Fruit fly (Drosophila melanogaster): ENCODE data around the gene dgt1.

dgt1 gene

DNA sequence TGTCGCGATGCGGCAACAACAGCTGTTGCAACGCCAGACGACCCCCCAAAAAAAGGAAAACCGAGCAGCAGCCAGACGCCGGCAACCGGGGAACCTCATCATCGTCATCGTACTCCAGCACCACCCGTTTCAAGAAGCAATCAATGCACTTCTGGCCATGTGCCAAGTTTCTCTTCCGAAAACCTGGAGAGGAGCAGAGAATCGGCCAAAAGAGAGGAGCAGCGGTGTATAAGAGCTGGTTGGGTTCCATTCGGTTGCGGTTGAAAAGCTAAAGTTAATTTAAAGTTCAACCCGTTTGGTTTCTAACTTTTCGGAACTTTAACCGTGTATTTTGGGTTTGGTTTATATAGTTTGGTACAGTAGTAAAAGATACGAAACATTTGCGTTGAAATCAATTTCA is 18.9 kb upstream of the dgt1 start:
- TF ChIP-seq fru (GFP tag; optimal IDR thresholded peaks at IDR 0.05) = no peak
- TF ChIP-seq h (GFP tag; optimal IDR thresholded peaks at IDR 0.05) = no peak
- TF ChIP-seq CG9705 (GFP tag; optimal IDR thresholded peaks at IDR 0.05) = no peak
- peak; percentile 60 to 78 for TF ChIP-seq dl (GFP tag; optimal IDR thresholded peaks at IDR 0.05; ENCODE audit: insufficient read depth in 1 of 2, partially characterized antibody in 2 of 2)
- TF ChIP-seq CG32264 (GFP tag; optimal IDR thresholded peaks at IDR 0.05) = no peak
- TF ChIP-seq GATAd (GFP tag; optimal IDR thresholded peaks at IDR 0.05) = no peak
- no peak for TF ChIP-seq Dfd (GFP tag; optimal IDR thresholded peaks at IDR 0.05)
- TF ChIP-seq sv (GFP tag; optimal IDR thresholded peaks at IDR 0.05) = no peak
- no peak for TF ChIP-seq Abd-B (GFP tag; optimal IDR thresholded peaks at IDR 0.05)
- no peak for TF ChIP-seq Hr83 (GFP tag; optimal IDR thresholded peaks at IDR 0.05; ENCODE audit: poor library complexity, severe bottlenecking)
- peak; percentile 84 for TF ChIP-seq Dif (GFP tag; optimal IDR thresholded peaks at IDR 0.05; ENCODE audit: partially characterized antibody)
- TF ChIP-seq Hr78 (GFP tag; optimal IDR thresholded peaks at IDR 0.05) = no peak
- TF ChIP-seq Myc (optimal IDR thresholded peaks at IDR 0.05) = no peak
- TF ChIP-seq dsf (GFP tag; optimal IDR thresholded peaks at IDR 0.05; ENCODE audit: borderline replicate concordance) = no peak

DNA sequence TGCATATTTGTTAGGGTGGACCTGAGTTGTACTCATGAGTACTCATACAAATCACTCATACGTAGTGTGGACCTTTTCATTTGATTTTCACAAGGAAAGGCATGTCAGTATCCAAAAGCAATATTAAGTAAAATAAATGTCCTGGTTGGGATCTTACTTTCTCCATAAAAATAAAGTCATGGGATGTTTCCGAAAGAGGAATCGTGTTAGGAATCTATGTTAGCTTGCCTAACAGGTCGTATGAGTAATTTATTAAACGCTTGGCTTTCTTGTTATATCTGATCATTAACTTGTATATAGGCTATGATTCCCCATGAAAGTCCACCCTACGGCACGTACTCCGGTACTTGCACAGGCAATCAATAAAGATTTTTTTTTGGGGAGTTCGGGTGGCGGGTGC is 18.5 kb upstream of the dgt1 start:
- TF ChIP-seq HLH106 (tag; optimal IDR thresholded peaks at IDR 0.05) (peak; percentile 42), fru (GFP tag; optimal IDR thresholded peaks at IDR 0.05) (peak; percentile 57), Jra (GFP tag; optimal IDR thresholded peaks at IDR 0.05) (no peak), usp (GFP tag; optimal IDR thresholded peaks at IDR 0.05) (no peak), rgr (GFP tag; optimal IDR thresholded peaks at IDR 0.05) (peak; percentile 38), foxo (GFP tag; optimal IDR thresholded peaks at IDR 0.05) (peak in 1 of 2 experiments; percentile 65), h (GFP tag; optimal IDR thresholded peaks at IDR 0.05) (peak; percentile 44), ey (GFP tag; optimal IDR thresholded peaks at IDR 0.05) (peak; percentile 53), Hnf4 (GFP tag; optimal IDR thresholded peaks at IDR 0.05) (peak; percentile 39), OdsH (GFP tag; optimal IDR thresholded peaks at IDR 0.05) (peak; percentile 12), brk (GFP tag; optimal IDR thresholded peaks at IDR 0.05) (no peak), jim (GFP tag; optimal IDR thresholded peaks at IDR 0.05) (no peak), Sp1 (GFP tag; optimal IDR thresholded peaks at IDR 0.05) (peak; percentile 42), br (GFP tag; optimal IDR thresholded peaks at IDR 0.05) (peak; percentile 54)

DNA sequence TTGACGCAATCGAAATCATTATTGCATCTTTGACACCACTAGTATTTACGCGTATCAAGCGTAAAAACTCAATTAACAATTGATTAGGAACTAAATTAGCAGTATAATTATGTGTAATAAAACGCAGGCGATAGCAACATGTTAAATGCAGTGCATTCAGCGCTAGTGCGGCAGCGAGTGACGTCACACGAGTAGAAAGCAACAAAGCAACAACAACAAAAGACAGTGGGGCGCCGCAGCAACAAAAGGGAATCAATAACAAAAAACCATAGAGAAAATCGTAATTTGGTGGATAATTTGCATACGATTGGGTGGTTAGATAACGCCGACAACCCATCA is 12.0 kb upstream of the dgt1 start, which contains the start of gene CG34133:
CG34133 (plus strand) TSS at position 16 of the 339 bp plus-strand sequence.
- no peak for TF ChIP-seq woc (GFP tag; optimal IDR thresholded peaks at IDR 0.05)
- TF ChIP-seq Hr78 (GFP tag; optimal IDR thresholded peaks at IDR 0.05) = no peak
- TF ChIP-seq N (GFP tag; optimal IDR thresholded peaks at IDR 0.05) = no peak
- no peak for TF ChIP-seq Rel (GFP tag; optimal IDR thresholded peaks at IDR 0.05)
- no peak for TF ChIP-seq Rel (tag; optimal IDR thresholded peaks at IDR 0.05)
- no peak for TF ChIP-seq Vsx2 (GFP tag; optimal IDR thresholded peaks at IDR 0.05; ENCODE audit: partially characterized antibody)
- no peak for TF ChIP-seq OdsH (GFP tag; optimal IDR thresholded peaks at IDR 0.05)
- no peak for TF ChIP-seq GATAd (GFP tag; optimal IDR thresholded peaks at IDR 0.05)
- no peak for TF ChIP-seq br (GFP tag; optimal IDR thresholded peaks at IDR 0.05)
- no peak for TF ChIP-seq Myc (optimal IDR thresholded peaks at IDR 0.05)
- no peak for TF ChIP-seq tai (GFP tag; optimal IDR thresholded peaks at IDR 0.05)
- no peak for TF ChIP-seq usp (GFP tag; optimal IDR thresholded peaks at IDR 0.05)
- TF ChIP-seq dmrt93B (GFP tag; optimal IDR thresholded peaks at IDR 0.05) = no peak

DNA sequence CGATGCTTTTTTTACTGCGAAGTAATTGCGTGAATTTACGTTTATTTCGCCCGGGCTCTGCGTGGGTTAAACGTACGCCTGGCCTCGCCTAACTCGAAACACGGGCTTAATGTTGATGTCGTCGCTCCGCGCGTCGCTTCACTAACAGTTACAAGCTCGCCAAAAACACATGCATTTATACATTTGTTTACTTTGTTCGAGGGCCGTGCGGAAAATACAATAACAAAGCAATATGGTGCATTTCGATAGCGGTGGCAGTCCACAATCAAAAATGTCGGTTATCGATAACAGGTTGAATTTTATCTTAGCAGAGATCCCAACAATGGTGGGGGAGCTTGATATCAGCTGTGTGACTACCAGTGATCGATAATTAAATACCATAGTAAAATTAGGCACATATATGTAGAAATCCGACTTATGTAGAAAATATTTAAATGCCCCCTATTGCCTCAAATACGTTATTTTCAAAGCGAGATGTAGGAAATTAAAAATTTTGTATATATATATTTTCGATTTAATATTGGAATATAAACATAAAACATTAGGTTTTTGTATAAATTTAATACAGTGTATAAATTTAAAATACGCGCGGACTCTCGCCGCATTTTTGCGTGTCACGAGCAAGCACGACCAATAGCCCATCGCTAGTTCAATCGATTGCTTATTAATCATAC is 11.5 kb upstream of the dgt1 start, which contains the start of gene Zip99C:
Zip99C (minus strand) TSS at position 220 of the 674 bp plus-strand sequence.
- TF ChIP-seq Myc (optimal IDR thresholded peaks at IDR 0.05) (no peak), br (GFP tag; optimal IDR thresholded peaks at IDR 0.05) (no peak), tai (GFP tag; optimal IDR thresholded peaks at IDR 0.05) (no peak), jim (GFP tag; optimal IDR thresholded peaks at IDR 0.05) (no peak), HLH106 (tag; optimal IDR thresholded peaks at IDR 0.05) (peak; percentile 41), sage (GFP tag; optimal IDR thresholded peaks at IDR 0.05) (peak; percentile 62), sv (GFP tag; optimal IDR thresholded peaks at IDR 0.05) (peak; percentile 27), fru (GFP tag; optimal IDR thresholded peaks at IDR 0.05) (peak; percentile 34), woc (GFP tag; optimal IDR thresholded peaks at IDR 0.05) (peak; percentile 32), rgr (GFP tag; optimal IDR thresholded peaks at IDR 0.05) (no peak), Mio (GFP tag; optimal IDR thresholded peaks at IDR 0.05) (no peak), Rel (GFP tag; optimal IDR thresholded peaks at IDR 0.05) (no peak), Rel (tag; optimal IDR thresholded peaks at IDR 0.05) (peak; percentile 74), Abd-B (GFP tag; optimal IDR thresholded peaks at IDR 0.05) (no peak), CG9705 (GFP tag; optimal IDR thresholded peaks at IDR 0.05) (peak; percentile 26), CrebA (GFP tag; optimal IDR thresholded peaks at IDR 0.05; ENCODE audit: borderline replicate concordance) (no peak), psq (GFP tag; optimal IDR thresholded peaks at IDR 0.05) (peak; percentile 32), Dif (GFP tag; optimal IDR thresholded peaks at IDR 0.05; ENCODE audit: partially characterized antibody) (peak; percentile 6), CG32264 (GFP tag; optimal IDR thresholded peaks at IDR 0.05) (no peak), Sp1 (GFP tag; optimal IDR thresholded peaks at IDR 0.05) (peak; percentile 25), usp (GFP tag; optimal IDR thresholded peaks at IDR 0.05) (no peak), N (GFP tag; optimal IDR thresholded peaks at IDR 0.05) (no peak), h (GFP tag; optimal IDR thresholded peaks at IDR 0.05) (peak; percentile 31), foxo (GFP tag; optimal IDR thresholded peaks at IDR 0.05) (peak in 1 of 2 experiments; percentile 58), Hr83 (GFP tag; optimal IDR thresholded peaks at IDR 0.05; ENCODE audit: poor library complexity, severe bottlenecking) (peak; percentile 58), Vsx2 (GFP tag; optimal IDR thresholded peaks at IDR 0.05; ENCODE audit: partially characterized antibody) (no peak), ey (GFP tag; optimal IDR thresholded peaks at IDR 0.05) (no peak), Jra (GFP tag; optimal IDR thresholded peaks at IDR 0.05) (peak; percentile 89), Hnf4 (GFP tag; optimal IDR thresholded peaks at IDR 0.05) (peak; percentile 51), dmrt93B (GFP tag; optimal IDR thresholded peaks at IDR 0.05) (no peak), Hr78 (GFP tag; optimal IDR thresholded peaks at IDR 0.05) (no peak), pan (optimal IDR thresholded peaks at IDR 0.05) (no peak), dl (GFP tag; optimal IDR thresholded peaks at IDR 0.05; ENCODE audit: insufficient read depth in 1 of 2, partially characterized antibody in 2 of 2) (no peak), brk (GFP tag; optimal IDR thresholded peaks at IDR 0.05) (peak; percentile 86), OdsH (GFP tag; optimal IDR thresholded peaks at IDR 0.05) (peak; percentile 45)
